Fruit fly (Drosophila melanogaster) whole organism, pupa: Measurements from ENCODE around the gene Oatp33Ea.

Experiments used
- Snoo ChIP-seq: fragments of 200-800 bp; sonication (Bioruptor generic); optimal IDR thresholded peaks from 3 replicates; lab custom pipeline; 2017; ENCODE audit warnings: missing biosample characterization, mild to moderate bottlenecking, missing genetic modification characterization, inconsistent platforms
- gl ChIP-seq: fragments of 200-800 bp; sonication (Bioruptor generic); optimal IDR thresholded peaks from 2 replicates; lab custom pipeline; 2018; ENCODE audit warnings: missing biosample characterization, mild to moderate bottlenecking, missing genetic modification characterization

- TF ChIP-seq Snoo (tag; lab: Kevin White, UChicago) (no peak), gl (no peak)
Measured at dm6 chr2L:12474212-12474891, 28.6 kb upstream of the Oatp33Ea start.
